Worm (Caenorhabditis elegans): ENCODE measurements around the gene clec-47.
"Not testable (repeated sequence)": the region's sequence is repeated elsewhere in the genome, so short reads cannot be mapped to it uniquely, and the experiment has no call there.

The clec-47 gene

DNA sequence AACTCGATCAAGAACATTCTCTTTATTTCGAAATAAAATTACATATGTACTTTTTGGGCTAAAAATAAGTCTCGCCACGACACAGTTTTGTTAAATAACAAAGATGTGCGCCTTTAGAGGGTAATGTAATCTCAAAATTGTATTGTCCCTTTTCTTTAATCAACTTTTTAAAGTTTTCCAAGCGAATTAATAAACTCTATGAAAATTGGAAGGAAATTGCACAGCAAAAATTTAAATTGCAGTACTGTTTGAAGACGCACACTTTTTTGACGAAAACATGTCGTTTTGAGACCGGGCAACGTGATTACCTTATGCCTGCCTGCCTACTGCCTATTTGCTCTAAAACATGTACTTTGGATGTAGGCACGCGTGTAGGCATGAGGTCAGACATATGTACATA lies 16.4 kb downstream of the clec-47 start:
- TF ChIP-seq fkh-2 (tag; optimal IDR thresholded peaks at IDR 0.05) (no peak), tbx-2 (tag; optimal IDR thresholded peaks at IDR 0.05) (no peak), nhr-77 (tag; optimal IDR thresholded peaks at IDR 0.05) (no peak), pha-4 (tag; optimal IDR thresholded peaks at IDR 0.05) (no peak), fkh-10 (GFP tag; optimal IDR thresholded peaks at IDR 0.05) (no peak), egl-27 (tag; optimal IDR thresholded peaks at IDR 0.05) (no peak), ceh-28 (tag; optimal IDR thresholded peaks at IDR 0.05) (no peak), jun-1 (tag; optimal IDR thresholded peaks at IDR 0.05) (no peak)

- TF ChIP-seq nhr-77 (tag; optimal IDR thresholded peaks at IDR 0.05) (no peak), ama-1 (optimal IDR thresholded peaks at IDR 0.05) (no peak), jun-1 (tag; optimal IDR thresholded peaks at IDR 0.05) (peak; percentile 47), pha-4 (tag; optimal IDR thresholded peaks at IDR 0.05) (peak; percentile 44), nhr-11 (tag; optimal IDR thresholded peaks at IDR 0.05) (no peak), pqm-1 (tag; optimal IDR thresholded peaks at IDR 0.05) (peak; percentile 78), ZK546.5 (tag; optimal IDR thresholded peaks at IDR 0.05) (no peak), fkh-2 (tag; optimal IDR thresholded peaks at IDR 0.05) (no peak), elt-2 (tag; optimal IDR thresholded peaks at IDR 0.05) (peak; percentile 82), ceh-9 (tag; optimal IDR thresholded peaks at IDR 0.05) (no peak)
These were observed 16.8 kb downstream of the clec-47 start, which contains the start of gene plc-2 for ce11 chrV:15192377-15192776. Gene plc-2 (plus strand): TSS chrV:15192572.

DNA sequence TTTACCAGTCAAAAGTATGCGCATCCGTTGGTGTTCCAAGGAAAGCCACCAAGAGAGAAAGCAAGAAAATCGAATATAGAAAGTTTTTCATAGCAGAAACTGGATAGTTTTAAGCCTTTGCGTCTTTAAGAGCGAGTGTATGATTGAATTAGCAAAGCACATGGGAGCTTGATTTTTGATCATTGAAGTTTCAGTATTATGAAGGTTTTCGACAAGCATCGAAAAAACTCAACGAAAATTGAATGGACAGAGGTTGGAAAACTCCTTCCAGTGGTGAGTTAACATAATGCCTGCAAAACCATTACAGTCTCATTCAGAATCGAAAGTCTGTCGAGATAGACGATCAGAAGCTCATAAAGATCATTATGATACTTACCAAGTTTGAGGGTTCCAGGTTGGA lies 18.4 kb downstream of the clec-47 start, which contains the start of gene Y75B12B.13:
TSS of gene Y75B12B.13 (minus strand) at position 101 of the 400 bp plus-strand sequence.
- TF ChIP-seq nhr-25 (tag; optimal IDR thresholded peaks at IDR 0.05) (no peak), daf-12 (tag; optimal IDR thresholded peaks at IDR 0.05) (no peak), fkh-2 (tag; optimal IDR thresholded peaks at IDR 0.05) (no peak), pqm-1 (tag; optimal IDR thresholded peaks at IDR 0.05) (no peak), ceh-82 (tag; optimal IDR thresholded peaks at IDR 0.05) (no peak), ztf-11 (tag; optimal IDR thresholded peaks at IDR 0.05) (no peak), nhr-67 (tag; optimal IDR thresholded peaks at IDR 0.05) (no peak), elt-3 (tag; optimal IDR thresholded peaks at IDR 0.05) (no peak), snpc-4 (tag; optimal IDR thresholded peaks at IDR 0.05) (no peak), pha-4 (tag; optimal IDR thresholded peaks at IDR 0.05) (no peak), aly-2 (tag; optimal IDR thresholded peaks at IDR 0.05) (no peak), ceh-9 (tag; optimal IDR thresholded peaks at IDR 0.05) (no peak)

- no peak for TF ChIP-seq nfya-1 (tag; optimal IDR thresholded peaks at IDR 0.05; ENCODE audit: insufficient read depth)
- peak; percentile 1 for TF ChIP-seq elt-2 (tag; optimal IDR thresholded peaks at IDR 0.05)
These were observed 22.4 kb downstream of the clec-47 start, which contains the start of gene srw-1 for ce11 chrV:15197955-15198354. Gene srw-1 (plus strand): TSS chrV:15198255.

DNA sequence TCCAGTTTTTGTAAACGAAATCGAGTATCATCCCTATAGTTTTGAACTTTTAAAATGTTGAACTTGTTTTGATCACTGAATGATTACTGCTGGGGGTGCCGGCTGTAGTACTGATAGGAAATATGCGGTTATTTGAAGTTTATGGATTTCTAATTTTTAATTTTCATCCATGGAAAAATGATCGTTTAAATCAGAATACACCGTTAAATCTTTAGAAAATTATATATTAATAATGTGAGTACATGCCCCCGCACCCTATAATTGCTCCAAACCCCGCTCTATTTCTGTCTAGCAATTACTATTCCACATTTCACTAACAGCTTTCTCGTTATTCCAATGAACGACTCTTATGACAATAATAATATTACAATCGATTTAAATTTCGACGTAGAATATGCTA lies 24.2 kb downstream of the clec-47 start, which contains the start of gene Y75B12B.10:
TSS of gene Y75B12B.10 (plus strand) at position 301 of the 400 bp plus-strand sequence.
- TF ChIP-seq unc-39 (tag; optimal IDR thresholded peaks at IDR 0.05), result no peak
- TF ChIP-seq nhr-12 (tag; optimal IDR thresholded peaks at IDR 0.05), result no peak
- TF ChIP-seq nhr-11 (tag; optimal IDR thresholded peaks at IDR 0.05), result no peak
- no peak for TF ChIP-seq tbx-2 (tag; optimal IDR thresholded peaks at IDR 0.05)
- TF ChIP-seq aly-2 (tag; optimal IDR thresholded peaks at IDR 0.05), result no peak
- no peak for TF ChIP-seq elt-1 (tag; optimal IDR thresholded peaks at IDR 0.05)
- TF ChIP-seq sea-2 (GFP tag; optimal IDR thresholded peaks at IDR 0.05), result no peak
- no peak for TF ChIP-seq nhr-76 (tag; optimal IDR thresholded peaks at IDR 0.05)
- no peak for TF ChIP-seq ceh-16 (tag; optimal IDR thresholded peaks at IDR 0.05)
- no peak for TF ChIP-seq mdl-1 (tag; optimal IDR thresholded peaks at IDR 0.05)
- TF ChIP-seq fkh-10 (GFP tag; optimal IDR thresholded peaks at IDR 0.05), result no peak
- TF ChIP-seq ama-1 (optimal IDR thresholded peaks at IDR 0.05), result no peak
- no peak for TF ChIP-seq R02D3.7 (tag; optimal IDR thresholded peaks at IDR 0.05)
- TF ChIP-seq ceh-9 (tag; optimal IDR thresholded peaks at IDR 0.05), result no peak
- TF ChIP-seq pqm-1 (tag; optimal IDR thresholded peaks at IDR 0.05), result no peak
- no peak for TF ChIP-seq skn-1 (tag; optimal IDR thresholded peaks at IDR 0.05)
- no peak for TF ChIP-seq ceh-28 (tag; optimal IDR thresholded peaks at IDR 0.05)
- no peak for TF ChIP-seq mml-1 (tag; optimal IDR thresholded peaks at IDR 0.05)

- not testable (repeated sequence) for TF ChIP-seq lin-15B, elt-2, lsy-12 (tag; optimal IDR thresholded peaks at IDR 0.05)
These were observed 32.1 kb downstream of the clec-47 start, which contains the start of gene C41G6.12 for ce11 chrV:15207681-15208080. Gene C41G6.12 (minus strand): TSS chrV:15207781.
